Worm (Caenorhabditis elegans) whole organism, L1 larva: Measurements from ENCODE around the gene Y25C1A.6.

Experiments
- C04F5.9 ChIP-seq: sonication (generic microtip); optimal IDR thresholded peaks from 2 replicates; lab custom pipeline; 2016; ENCODE audit warnings: missing genetic modification characterization, missing compliant biosample characterization
- C34B4.2 ChIP-seq: sonication (generic microtip); optimal IDR thresholded peaks from 2 replicates; lab custom pipeline; 2017; ENCODE audit warnings: mild to moderate bottlenecking, missing genetic modification characterization, missing compliant biosample characterization
- Y116A8C.19 ChIP-seq: sonication (generic microtip); optimal IDR thresholded peaks from 2 replicates; lab custom pipeline; 2016; ENCODE audit warnings: missing compliant biosample characterization, missing genetic modification characterization, borderline replicate concordance
- aha-1 ChIP-seq: fragments of 150-350 bp; optimal IDR thresholded peaks from 2 replicates; lab custom pipeline; 2014; ENCODE audit warnings: missing biosample characterization, missing genetic modification characterization
- ama-1 ChIP-seq: fragments of 150-350 bp; optimal IDR thresholded peaks from 2 replicates; lab custom pipeline; 2014
- blmp-1 ChIP-seq: fragments of 150-350 bp; optimal IDR thresholded peaks from 2 replicates; lab custom pipeline; 2014; ENCODE audit warnings: missing biosample characterization, missing genetic modification characterization
- ceh-8 ChIP-seq: fragments of 200-800 bp; sonication (Bioruptor generic); optimal IDR thresholded peaks from 2 replicates; lab custom pipeline; 2018; ENCODE audit warnings: mild to moderate bottlenecking, missing genetic modification characterization, moderate library complexity, missing compliant biosample characterization
- ceh-88 ChIP-seq: fragments of 200-800 bp; sonication (Bioruptor generic); IDR thresholded peaks from 2 replicates; pipeline ENCODE4 v1.3.6; 2022; ENCODE audit warnings: missing genetic modification characterization, missing compliant biosample characterization
- ceh-90 ChIP-seq: sonication (generic microtip); optimal IDR thresholded peaks from 2 replicates; lab custom pipeline; 2016; ENCODE audit warnings: missing genetic modification characterization, missing compliant biosample characterization
- dpl-1 ChIP-seq, 3 experiments: fragments of 150-350 bp in 2 of 3; sonication (generic microtip) in 1 of 3; optimal IDR thresholded peaks; 2 replicates each; lab custom pipeline; 2014 to 2017; ENCODE audit warnings: missing biosample characterization in 3 of 3, missing genetic modification characterization in 3 of 3, missing genetic modification reagents in 3 of 3
- dsc-1 ChIP-seq: sonication (generic microtip); optimal IDR thresholded peaks from 2 replicates; lab custom pipeline; 2016; ENCODE audit warnings: mild to moderate bottlenecking, missing genetic modification characterization, missing compliant biosample characterization
- efl-1 ChIP-seq, 4 experiments: fragments of 150-350 bp; optimal IDR thresholded peaks in 3 of 4; peaks in 1 of 4; 1 replicate in 1 of 4; 2 replicates in 3 of 4; lab custom pipeline; 2014; ENCODE audit warnings: missing biosample characterization in 2 of 4, missing genetic modification characterization in 2 of 4, missing genetic modification reagents in 2 of 4
- efl-3 ChIP-seq: fragments of 200-800 bp; sonication (Bioruptor generic); optimal IDR thresholded peaks from 2 replicates; lab custom pipeline; 2018; ENCODE audit warnings: mild to moderate bottlenecking, missing genetic modification characterization, missing compliant biosample characterization
- egl-13 ChIP-seq: sonication (generic microtip); optimal IDR thresholded peaks from 2 replicates; lab custom pipeline; 2016; ENCODE audit warnings: missing genotype, missing genetic modification reagents, missing genetic modification characterization, missing compliant biosample characterization
- egl-27 ChIP-seq, 2 experiments: fragments of 150-350 bp in 1 of 2; sonication (generic microtip); optimal IDR thresholded peaks; 3 replicates each; lab custom pipeline; 2017 to 2018; ENCODE audit warnings: missing biosample characterization in 2 of 2, missing genetic modification characterization in 2 of 2, missing genetic modification reagents in 2 of 2
- elt-2 ChIP-seq: sonication (generic microtip); optimal IDR thresholded peaks from 2 replicates; lab custom pipeline; 2016; ENCODE audit warnings: missing genetic modification characterization, mild to moderate bottlenecking, inconsistent platforms, missing compliant biosample characterization, missing genetic modification reagents
- ets-5 ChIP-seq: fragments of 200-800 bp; sonication (Bioruptor generic); IDR thresholded peaks from 2 replicates; pipeline ENCODE4 v1.3.6; 2022; ENCODE audit warnings: missing genetic modification characterization, missing compliant biosample characterization
- hlh-17 ChIP-seq: fragments of 200-800 bp; sonication (Bioruptor generic); optimal IDR thresholded peaks from 2 replicates; lab custom pipeline; 2018; ENCODE audit warnings: missing genetic modification characterization, mild to moderate bottlenecking, missing compliant biosample characterization, moderate library complexity, borderline replicate concordance
- hlh-4 ChIP-seq: sonication (generic microtip); optimal IDR thresholded peaks from 2 replicates; lab custom pipeline; 2016; ENCODE audit warnings: mild to moderate bottlenecking, missing genetic modification characterization, missing compliant biosample characterization
- lin-13 ChIP-seq: fragments of 150-350 bp; optimal IDR thresholded peaks from 2 replicates; lab custom pipeline; 2014; ENCODE audit warnings: missing biosample characterization, missing genetic modification reagents, missing genetic modification characterization
- lin-14 ChIP-seq: fragments of 200-800 bp; sonication (Bioruptor generic); optimal IDR thresholded peaks from 2 replicates; lab custom pipeline; 2018; ENCODE audit warnings: mild to moderate bottlenecking, missing genetic modification characterization, moderate library complexity, missing compliant biosample characterization
- lin-35 ChIP-seq, 2 experiments: fragments of 150-350 bp; optimal IDR thresholded peaks; 2 replicates each; lab custom pipeline; 2014; ENCODE audit warnings: missing biosample characterization in 2 of 2, missing genetic modification characterization in 2 of 2, missing genetic modification reagents in 2 of 2
- lin-39 ChIP-seq: fragments of 150-350 bp; optimal IDR thresholded peaks from 2 replicates; lab custom pipeline; 2014; ENCODE audit warnings: missing biosample characterization, missing genetic modification reagents, missing genetic modification characterization
- lsy-2 ChIP-seq, 2 experiments: fragments of 150-350 bp; optimal IDR thresholded peaks; 2 replicates each; lab custom pipeline; 2014; ENCODE audit warnings: missing biosample characterization in 2 of 2, missing genetic modification characterization in 2 of 2
- mab-9 ChIP-seq: fragments of 200-800 bp; sonication (Bioruptor generic); IDR thresholded peaks from 2 replicates; pipeline ENCODE4 v1.3.6; 2022; ENCODE audit warnings: missing genetic modification reagents, missing genetic modification characterization, missing compliant biosample characterization
- mef-2 ChIP-seq: fragments of 150-350 bp; optimal IDR thresholded peaks from 2 replicates; lab custom pipeline; 2014; ENCODE audit warnings: missing biosample characterization, missing genetic modification characterization
- nhr-12 ChIP-seq: sonication (generic microtip); optimal IDR thresholded peaks from 2 replicates; lab custom pipeline; 2017; ENCODE audit warnings: missing biosample characterization, missing genetic modification characterization
- nhr-20 ChIP-seq: sonication (generic microtip); optimal IDR thresholded peaks from 2 replicates; lab custom pipeline; 2016; ENCODE audit warnings: mild to moderate bottlenecking, missing genetic modification characterization, missing compliant biosample characterization
- nhr-28 ChIP-seq: fragments of 150-350 bp; optimal IDR thresholded peaks from 2 replicates; lab custom pipeline; 2014; ENCODE audit warnings: missing biosample characterization, missing genetic modification characterization
- nhr-47 ChIP-seq: sonication (generic microtip); optimal IDR thresholded peaks from 2 replicates; lab custom pipeline; 2016; ENCODE audit warnings: mild to moderate bottlenecking, missing genetic modification characterization, moderate library complexity, missing compliant biosample characterization
- nhr-71 ChIP-seq: sonication (generic microtip); optimal IDR thresholded peaks from 2 replicates; lab custom pipeline; 2016; ENCODE audit warnings: mild to moderate bottlenecking, missing genetic modification characterization, moderate library complexity, missing compliant biosample characterization
- nhr-76 ChIP-seq: sonication (generic microtip); optimal IDR thresholded peaks from 2 replicates; lab custom pipeline; 2017; ENCODE audit warnings: missing biosample characterization, missing genetic modification characterization
- pax-3 ChIP-seq: fragments of 200-800 bp; sonication (Bioruptor generic); optimal IDR thresholded peaks from 2 replicates; lab custom pipeline; 2018; ENCODE audit warnings: mild to moderate bottlenecking, missing genetic modification characterization, moderate library complexity, missing compliant biosample characterization
- pqm-1 ChIP-seq: sonication (generic microtip); optimal IDR thresholded peaks from 3 replicates; lab custom pipeline; 2017; ENCODE audit warnings: missing biosample characterization, missing genetic modification characterization
- sptf-1 ChIP-seq: fragments of 150-350 bp; optimal IDR thresholded peaks from 2 replicates; lab custom pipeline; 2014; ENCODE audit warnings: missing biosample characterization, missing genetic modification characterization
- sup-37 ChIP-seq: fragments of 200-800 bp; sonication (Bioruptor generic); optimal IDR thresholded peaks from 2 replicates; lab custom pipeline; 2018; ENCODE audit warnings: mild to moderate bottlenecking, missing genetic modification characterization, missing compliant biosample characterization
- tbx-2 ChIP-seq: sonication (generic microtip); optimal IDR thresholded peaks from 2 replicates; lab custom pipeline; 2016; ENCODE audit warnings: missing genetic modification characterization, missing compliant biosample characterization
- tlp-1 ChIP-seq: fragments of 150-350 bp; optimal IDR thresholded peaks from 2 replicates; lab custom pipeline; 2014; ENCODE audit warnings: missing biosample characterization, missing genetic modification characterization
- unc-130 ChIP-seq: fragments of 150-350 bp; optimal IDR thresholded peaks from 2 replicates; lab custom pipeline; 2017; ENCODE audit warnings: missing biosample characterization, missing genetic modification characterization, inconsistent platforms
- unc-30 ChIP-seq: sonication (generic microtip); optimal IDR thresholded peaks from 2 replicates; lab custom pipeline; 2017; ENCODE audit warnings: missing biosample characterization, missing genetic modification characterization
- unc-98 ChIP-seq: fragments of 200-800 bp; sonication (Bioruptor generic); IDR thresholded peaks from 2 replicates; pipeline ENCODE4 v1.3.6; 2022; ENCODE audit warnings: missing genetic modification characterization, missing compliant biosample characterization
- xbp-1 ChIP-seq: sonication (generic microtip); optimal IDR thresholded peaks from 2 replicates; lab custom pipeline; 2016; ENCODE audit warnings: missing genetic modification characterization, missing compliant biosample characterization
- ztf-11 ChIP-seq, 2 experiments: sonication (generic microtip); optimal IDR thresholded peaks; 2 replicates each; lab custom pipeline; 2016 to 2017; ENCODE audit warnings: missing genetic modification characterization in 2 of 2, missing biosample characterization in 1 of 2, missing compliant biosample characterization in 1 of 2
- ztf-4 ChIP-seq: fragments of 150-350 bp; optimal IDR thresholded peaks from 2 replicates; lab custom pipeline; 2014; ENCODE audit warnings: missing biosample characterization, missing genetic modification characterization

Y25C1A.6 gene

DNA sequence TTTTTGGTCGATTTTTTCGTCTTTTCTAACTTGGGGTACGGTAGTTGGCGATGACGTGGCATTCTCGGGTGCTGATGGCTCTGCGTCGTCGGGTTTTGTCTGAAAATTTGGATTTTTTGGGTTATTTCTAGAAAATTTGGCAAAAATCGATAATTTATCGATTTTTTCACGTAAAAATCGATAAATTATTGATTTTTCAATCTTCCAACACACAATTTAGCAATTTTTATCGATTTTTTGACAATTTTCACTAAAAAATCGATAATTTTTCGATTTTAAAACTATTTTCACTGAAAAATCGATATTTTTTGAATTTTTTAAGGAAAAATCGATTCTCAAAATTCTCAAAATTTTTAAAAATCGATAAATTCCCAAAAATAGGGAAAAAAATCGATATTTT, 2.0 kb downstream of the Y25C1A.6 start:
- TF ChIP-seq dpl-1 (GFP tag; optimal IDR thresholded peaks at IDR 0.05; lab: Kevin White, UChicago): no peak
- no peak for TF ChIP-seq lin-14 (GFP tag; lab: Kevin White, UChicago)
- no peak for TF ChIP-seq hlh-17 (GFP tag; lab: Kevin White, UChicago)
- no peak for TF ChIP-seq sptf-1 (tag; lab: Kevin White, UChicago)
- TF ChIP-seq sup-37 (GFP tag; lab: Kevin White, UChicago): no peak
- no peak for TF ChIP-seq tbx-2 (tag; lab: Kevin White, UChicago)
- no peak for TF ChIP-seq Y116A8C.19
- TF ChIP-seq dsc-1 (tag; lab: Kevin White, UChicago): no peak
- no peak for TF ChIP-seq mab-9 (GFP tag; lab: Robert Waterston, UW)
- no peak for TF ChIP-seq aha-1 (tag; lab: Kevin White, UChicago)
- no peak for TF ChIP-seq nhr-12 (tag; lab: Kevin White, UChicago)
- TF ChIP-seq, all 84 proteins: peak for 0

DNA sequence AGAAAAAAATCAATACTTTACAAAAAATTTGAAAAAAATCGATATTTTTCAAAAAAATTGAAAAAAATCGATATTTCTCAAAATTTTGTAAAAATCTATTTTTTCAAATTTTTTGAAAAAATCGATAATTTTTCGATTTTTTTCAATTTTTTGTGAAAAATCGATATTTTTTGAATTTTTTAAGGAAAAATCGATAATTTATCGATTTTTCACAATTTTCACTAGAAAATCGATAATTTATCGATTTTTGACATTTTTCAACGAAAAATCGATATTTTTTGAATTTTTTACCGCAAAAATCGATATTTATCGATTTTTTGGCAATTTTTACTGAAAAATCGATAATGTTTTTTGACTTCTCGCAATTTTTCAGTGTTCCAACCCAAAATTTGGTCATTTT, 2.5 kb downstream of the Y25C1A.6 start:
- TF ChIP-seq nhr-20 (tag; lab: Kevin White, UChicago) (no peak), egl-13 (tag; lab: Kevin White, UChicago) (no peak), egl-27 (tag; optimal IDR thresholded peaks at IDR 0.05; lab: Kevin White, UChicago) (no peak), lin-35 (GFP tag; optimal IDR thresholded peaks at IDR 0.05; lab: Kevin White, UChicago) (no peak), ceh-8 (GFP tag; lab: Kevin White, UChicago) (no peak), ama-1 (lab: Kevin White, UChicago) (no peak), C34B4.2 (tag; lab: Kevin White, UChicago) (no peak), nhr-28 (tag; lab: Kevin White, UChicago) (no peak), efl-1 (optimal IDR thresholded peaks at IDR 0.05; lab: Kevin White, UChicago) (no peak), efl-1 (GFP tag; optimal IDR thresholded peaks at IDR 0.05 in 1 of 2; lab: Kevin White, UChicago) (no peak), unc-130 (tag; lab: Kevin White, UChicago) (no peak), ztf-4 (tag; lab: Kevin White, UChicago) (no peak), pqm-1 (tag; lab: Kevin White, UChicago) (no peak), blmp-1 (no peak), nhr-76 (tag; lab: Kevin White, UChicago) (no peak), lin-13 (no peak), lsy-2 (tag; optimal IDR thresholded peaks at IDR 0.05; lab: Kevin White, UChicago) (no peak), ztf-11 (tag; optimal IDR thresholded peaks at IDR 0.05; lab: Kevin White, UChicago) (no peak), ets-5 (GFP tag; lab: Robert Waterston, UW) (no peak)

- no peak for TF ChIP-seq xbp-1 (tag; lab: Kevin White, UChicago)
- TF ChIP-seq blmp-1: no peak
- no peak for TF ChIP-seq Y116A8C.19
- no peak for TF ChIP-seq ceh-90 (tag; lab: Kevin White, UChicago)
- no peak for TF ChIP-seq hlh-4 (tag; lab: Kevin White, UChicago)
- TF ChIP-seq ceh-88: no peak
- TF ChIP-seq C04F5.9: no peak
- no peak for TF ChIP-seq nhr-71 (tag; lab: Kevin White, UChicago)
- TF ChIP-seq lin-13: no peak
- TF ChIP-seq lin-39 (tag; lab: Kevin White, UChicago): no peak
- TF ChIP-seq elt-2 (tag; lab: Kevin White, UChicago): no peak
- TF ChIP-seq dsc-1 (tag; lab: Kevin White, UChicago): no peak
- TF ChIP-seq unc-30 (tag; lab: Kevin White, UChicago): no peak
- no peak for TF ChIP-seq pax-3 (tag; lab: Kevin White, UChicago)
- no peak for TF ChIP-seq lin-35 (GFP tag; optimal IDR thresholded peaks at IDR 0.05; lab: Kevin White, UChicago)
- TF ChIP-seq efl-3: no peak
- no peak for TF ChIP-seq mef-2 (tag; lab: Kevin White, UChicago)
- no peak for TF ChIP-seq nhr-47
- no peak for TF ChIP-seq tlp-1 (tag; lab: Kevin White, UChicago)
- TF ChIP-seq unc-98 (GFP tag; lab: Robert Waterston, UW): no peak
Observed at ce11 chrII:3063984-3064383, 3.1 kb downstream of the Y25C1A.6 start.
